Worm (Caenorhabditis elegans) whole organism, L4 larva: Measurements from ENCODE around the gene cee-1.

ENCODE experiments used
- F10B5.3 ChIP-seq: sonication (generic microtip); optimal IDR thresholded peaks from 2 replicates; lab custom pipeline; 2016; ENCODE audit warnings: mild to moderate bottlenecking, missing genetic modification characterization, missing compliant biosample characterization
- ceh-82 ChIP-seq: sonication (generic microtip); optimal IDR thresholded peaks from 2 replicates; lab custom pipeline; 2017; ENCODE audit warnings: missing biosample characterization, missing genetic modification characterization
- fos-1 ChIP-seq: fragments of 150-350 bp; optimal IDR thresholded peaks from 2 replicates; lab custom pipeline; 2014; ENCODE audit warnings: missing biosample characterization, missing genetic modification characterization
- jun-1 ChIP-seq: fragments of 150-350 bp; optimal IDR thresholded peaks from 2 replicates; lab custom pipeline; 2014; ENCODE audit warnings: missing biosample characterization, missing genetic modification reagents, missing genetic modification characterization
- lin-13 ChIP-seq: fragments of 150-350 bp; optimal IDR thresholded peaks from 2 replicates; lab custom pipeline; 2014; ENCODE audit warnings: missing biosample characterization, missing genetic modification reagents, missing genetic modification characterization
- madf-5 ChIP-seq, 2 experiments: fragments of 200-800 bp; sonication (Bioruptor generic); IDR thresholded peaks; 2 replicates each; pipeline ENCODE4 v1.3.6; 2022; ENCODE audit warnings: missing compliant biosample characterization in 2 of 2, missing genetic modification characterization in 2 of 2
- nhr-6 ChIP-seq: fragments of 150-350 bp; optimal IDR thresholded peaks from 2 replicates; lab custom pipeline; 2014; ENCODE audit warnings: missing biosample characterization, missing genetic modification characterization
- nhr-77 ChIP-seq: fragments of 150-350 bp; optimal IDR thresholded peaks from 2 replicates; lab custom pipeline; 2014; ENCODE audit warnings: missing biosample characterization, missing genetic modification characterization
- php-3 ChIP-seq: fragments of 200-800 bp; sonication (Bioruptor generic); IDR thresholded peaks from 2 replicates; pipeline ENCODE4 v1.3.6; 2022; ENCODE audit warnings: missing genetic modification reagents, missing genetic modification characterization, missing compliant biosample characterization
- pqm-1 ChIP-seq: sonication (generic microtip); optimal IDR thresholded peaks from 2 replicates; lab custom pipeline; 2017; ENCODE audit warnings: missing biosample characterization, missing genetic modification characterization
- unc-130 ChIP-seq: sonication (generic microtip); optimal IDR thresholded peaks from 2 replicates; lab custom pipeline; 2016; ENCODE audit warnings: missing genetic modification reagents, missing genetic modification characterization, missing compliant biosample characterization
- ztf-11 ChIP-seq: fragments of 150-350 bp; optimal IDR thresholded peaks from 2 replicates; lab custom pipeline; 2014; ENCODE audit warnings: missing biosample characterization, missing genetic modification characterization

DNA sequence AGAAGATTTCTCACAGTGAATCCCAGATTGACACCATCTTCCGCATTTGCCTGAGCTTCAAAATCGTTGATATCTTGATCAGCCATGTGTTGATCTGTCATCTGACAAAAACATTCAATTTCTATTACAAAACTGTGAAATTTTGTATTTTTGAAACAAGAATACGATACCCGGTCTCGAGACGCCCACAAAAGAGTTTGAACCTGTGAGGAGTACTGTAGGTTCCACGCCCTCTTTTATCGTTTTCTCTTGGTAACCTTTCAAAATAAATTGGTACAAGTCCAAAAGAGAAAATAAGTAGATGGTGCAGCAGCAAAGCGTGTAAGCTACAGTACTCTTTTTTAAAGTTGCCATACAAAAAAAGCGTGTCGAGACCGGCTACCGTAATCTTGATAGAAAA lies 2.6 kb upstream of the cee-1 start, which contains the start of gene F26F4.12:
- TF ChIP-seq jun-1 (tag; lab: Kevin White, UChicago): no peak
- no peak for TF ChIP-seq lin-13 (GFP tag; lab: Kevin White, UChicago)
- no peak for TF ChIP-seq ztf-11 (tag; lab: Kevin White, UChicago)
- no peak for TF ChIP-seq nhr-77 (tag; lab: Kevin White, UChicago)
- TF ChIP-seq ceh-82 (tag; lab: Kevin White, UChicago): no peak
- TF ChIP-seq madf-5 (GFP tag; IDR thresholded peaks at IDR 0.05; lab: Robert Waterston, UW): no peak
- TF ChIP-seq php-3 (GFP tag; lab: Robert Waterston, UW): no peak
- no peak for TF ChIP-seq F10B5.3
- no peak for TF ChIP-seq pqm-1 (tag; lab: Kevin White, UChicago)
- no peak for TF ChIP-seq fos-1 (tag; lab: Kevin White, UChicago)
- TF ChIP-seq unc-130 (GFP tag; lab: Kevin White, UChicago): no peak
- no peak for TF ChIP-seq nhr-6 (tag; lab: Kevin White, UChicago)
